Fruit fly (Drosophila melanogaster) whole organism: ENCODE results near the gene Hel89B.

Experiments
- CG8478 ChIP-seq: fragments of >200 bp; optimal IDR thresholded peaks from 2 replicates; lab custom pipeline; 2018; ENCODE audit warnings: inconsistent platforms
- Dll ChIP-seq: fragments of >200 bp; optimal IDR thresholded peaks from 2 replicates; lab custom pipeline; 2017
- EcR ChIP-seq, 2 experiments: fragments of >200 bp; optimal IDR thresholded peaks; 2 replicates each; lab custom pipeline; 2017; ENCODE audit warnings: missing biosample characterization in 2 of 2, missing genetic modification characterization in 2 of 2, missing genetic modification reagents in 2 of 2
- pan ChIP-seq: fragments of >200 bp; optimal IDR thresholded peaks from 2 replicates; lab custom pipeline; 2017
- psq ChIP-seq: fragments of >200 bp; optimal IDR thresholded peaks from 2 replicates; lab custom pipeline; 2017
- usp ChIP-seq: fragments of >200 bp; optimal IDR thresholded peaks from 2 replicates; lab custom pipeline; 2017; ENCODE audit warnings: missing biosample characterization, missing genetic modification characterization, mixed read lengths

Hel89B gene

DNA sequence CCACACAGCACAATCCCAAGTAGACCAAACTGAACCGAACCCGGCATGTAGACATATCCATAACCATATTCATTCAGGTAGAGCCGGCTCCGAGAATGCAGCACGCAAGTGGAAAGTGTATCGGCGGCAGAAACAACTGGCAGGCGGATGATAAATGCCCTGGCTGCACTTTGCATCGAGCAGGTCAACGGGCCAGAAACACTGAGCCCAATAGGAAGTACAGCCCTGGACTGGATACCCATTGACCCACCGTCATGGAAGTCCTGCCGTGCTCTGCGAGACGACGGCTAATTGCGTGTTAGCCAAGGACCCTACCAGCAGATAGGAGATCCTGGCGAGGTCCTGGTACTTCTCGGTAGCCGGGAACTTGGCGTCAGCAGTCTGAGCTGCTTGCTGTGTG lies 56.5 kb downstream of the Hel89B start:
- TF ChIP-seq Dll (lab: Kevin White, UChicago), result peak; percentile 11
- TF ChIP-seq EcR (GFP tag; optimal IDR thresholded peaks at IDR 0.05; lab: Kevin White, UChicago), result no peak
- TF ChIP-seq psq (lab: Kevin White, UChicago), result no peak
- TF ChIP-seq pan (lab: Kevin White, UChicago), result no peak
- no peak for TF ChIP-seq usp (GFP tag; lab: Kevin White, UChicago)
- no peak for TF ChIP-seq CG8478 (lab: Kevin White, UChicago)

DNA sequence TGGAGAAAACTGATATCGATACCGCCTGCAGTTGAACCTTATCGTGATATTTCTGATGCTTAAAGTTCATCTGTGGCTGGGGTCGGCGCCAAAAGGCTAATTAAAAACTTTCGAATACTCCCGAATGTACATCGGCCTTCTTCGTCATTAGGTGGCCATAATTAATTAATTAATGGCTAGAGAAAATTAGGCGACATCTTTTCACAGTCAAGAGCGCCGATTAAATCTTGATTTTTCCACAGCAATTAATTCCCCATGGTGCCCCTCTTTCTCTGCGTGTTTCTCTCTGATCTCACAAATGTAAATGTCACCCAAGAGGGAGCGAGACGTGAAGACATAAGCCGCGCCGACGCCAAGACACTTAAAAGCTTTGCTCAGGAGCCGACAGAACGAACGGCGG lies 57.3 kb downstream of the Hel89B start:
- TF ChIP-seq usp (GFP tag; lab: Kevin White, UChicago) (no peak), psq (lab: Kevin White, UChicago) (no peak), pan (lab: Kevin White, UChicago) (no peak), Dll (lab: Kevin White, UChicago) (no peak), CG8478 (lab: Kevin White, UChicago) (no peak), EcR (GFP tag; optimal IDR thresholded peaks at IDR 0.05; lab: Kevin White, UChicago) (no peak)
